Fruit fly (Drosophila melanogaster): ENCODE results near the gene Axs.

The Axs gene

dm6 chrX:16650078-16651063, 33.3 kb downstream of the Axs start (continued):
- peak; percentile 79 for TF ChIP-seq nmo (GFP tag; optimal IDR thresholded peaks at IDR 0.05)
- TF ChIP-seq Ptx1 (GFP tag; IDR thresholded peaks at IDR 0.05): peak; percentile 58
- TF ChIP-seq gce (GFP tag; IDR thresholded peaks at IDR 0.05): peak; percentile 40; the same call in 1 of the 3 replicates
- TF ChIP-seq CG11456 (GFP tag; IDR thresholded peaks at IDR 0.05): 0 out of 3 replicates have a peak, but pooled peaks have one; percentile 42
- no peak for TF ChIP-seq Trl (optimal IDR thresholded peaks at IDR 0.05)
- TF ChIP-seq Trl (GFP tag; optimal IDR thresholded peaks at IDR 0.05): peak; percentile 81
- TF ChIP-seq CG6791 (GFP tag; IDR thresholded peaks at IDR 0.05; ENCODE audit: partially characterized antibody): 0 out of 3 replicates have a peak, but pooled peaks have one; percentile 34
- 0 out of 2 replicates have a peak, but pooled peaks have one; percentile 30 for TF ChIP-seq bowl (GFP tag; IDR thresholded peaks at IDR 0.05)
- peak; percentile 32 for TF ChIP-seq Hmx (GFP tag; optimal IDR thresholded peaks at IDR 0.05)
- 0 out of 2 replicates have a peak, but pooled peaks have one; percentile 35 for TF ChIP-seq E2f1 (GFP tag; IDR thresholded peaks at IDR 0.05)
- TF ChIP-seq Hmr (GFP tag; optimal IDR thresholded peaks at IDR 0.05): peak; percentile 27
- peak in 1 of 2 experiments; percentile 30 for TF ChIP-seq Hr78 (GFP tag; optimal IDR thresholded peaks at IDR 0.05)
- TF ChIP-seq gro (GFP tag; optimal IDR thresholded peaks at IDR 0.05): peak; percentile 58
- peak; percentile 3 for TF ChIP-seq luna (GFP tag; optimal IDR thresholded peaks at IDR 0.05)
- TF ChIP-seq tgo (GFP tag; IDR thresholded peaks at IDR 0.05): peak; percentile 60; the same call in 2 of the 3 replicates
- TF ChIP-seq CG3838 (GFP tag; optimal IDR thresholded peaks at IDR 0.05): no peak
- no peak for TF ChIP-seq CG1233 (GFP tag; optimal IDR thresholded peaks at IDR 0.05)
- TF ChIP-seq grau (tag; optimal IDR thresholded peaks at IDR 0.05): peak; percentile 26
- peak; percentile 5 for TF ChIP-seq abd-A (tag; optimal IDR thresholded peaks at IDR 0.05)
- TF ChIP-seq kay (GFP tag; optimal IDR thresholded peaks at IDR 0.05): peak; percentile 67
- no peak for TF ChIP-seq lov (optimal IDR thresholded peaks at IDR 0.05)
- 0 out of 3 replicates have a peak, but pooled peaks have one; percentile 43 for TF ChIP-seq lov (GFP tag; IDR thresholded peaks at IDR 0.05)
- peak; percentile 21; the same call in 1 of the 2 replicates for TF ChIP-seq slbo (GFP tag; IDR thresholded peaks at IDR 0.05)
- TF ChIP-seq zfh2 (GFP tag; optimal IDR thresholded peaks at IDR 0.05): no peak
- no peak for TF ChIP-seq scrt (GFP tag; optimal IDR thresholded peaks at IDR 0.05)
- TF ChIP-seq lilli (GFP tag; optimal IDR thresholded peaks at IDR 0.05): peak; percentile 78
- peak; percentile 2 for TF ChIP-seq CG5180 (GFP tag; optimal IDR thresholded peaks at IDR 0.05)
- peak; percentile 57 for TF ChIP-seq oc (tag; optimal IDR thresholded peaks at IDR 0.05)
- no peak for TF ChIP-seq Tbp (GFP tag; optimal IDR thresholded peaks at IDR 0.05)
- no peak for TF ChIP-seq CG5245 (GFP tag; optimal IDR thresholded peaks at IDR 0.05)
- 0 out of 4 replicates have a peak, but pooled peaks have one; percentile 10 for TF ChIP-seq chinmo (GFP tag; IDR thresholded peaks at IDR 0.05; ENCODE audit: partially characterized antibody)
- TF ChIP-seq CG30020 (tag; optimal IDR thresholded peaks at IDR 0.05): no peak
- TF ChIP-seq Pdp1 (GFP tag; optimal IDR thresholded peaks at IDR 0.05): peak; percentile 78 to 83
- TF ChIP-seq vvl (GFP tag; IDR thresholded peaks at IDR 0.05): peak; percentile 90
- TF ChIP-seq lab (GFP tag; optimal IDR thresholded peaks at IDR 0.05): peak; percentile 53
- TF ChIP-seq sr (GFP tag; IDR thresholded peaks at IDR 0.05): 0 out of 3 replicates have a peak, but pooled peaks have one; percentile 22
- no peak for TF ChIP-seq CG13287 (GFP tag; IDR thresholded peaks at IDR 0.05; ENCODE audit: partially characterized antibody)
- no peak for TF ChIP-seq gfzf (GFP tag; optimal IDR thresholded peaks at IDR 0.05)
- TF ChIP-seq CG15269 (tag; optimal IDR thresholded peaks at IDR 0.05): peak; percentile 59
- peak; percentile 75 for TF ChIP-seq CG14050 (GFP tag; IDR thresholded peaks at IDR 0.05)
- peak; percentile 72 for TF ChIP-seq onecut (GFP tag; IDR thresholded peaks at IDR 0.05)
- no peak for TF ChIP-seq BEAF-32 (GFP tag; optimal IDR thresholded peaks at IDR 0.05)
- no peak for TF ChIP-seq hth (optimal IDR thresholded peaks at IDR 0.05)
- peak; percentile 15 for TF ChIP-seq CG2678 (tag; optimal IDR thresholded peaks at IDR 0.05)
- TF ChIP-seq cad (GFP tag; optimal IDR thresholded peaks at IDR 0.05): no peak
- TF ChIP-seq BtbVII (GFP tag; optimal IDR thresholded peaks at IDR 0.05): peak; percentile 23
- TF ChIP-seq CHES-1-like (GFP tag; optimal IDR thresholded peaks at IDR 0.05): no peak
- TF ChIP-seq dysf (GFP tag; IDR thresholded peaks at IDR 0.05): peak; percentile 80

Data from whole organism, embryonic.